Fruit fly (Drosophila melanogaster): ENCODE results near the gene APP-BP1.

Gene APP-BP1

dm6 chr3L:11102930-11103329 lies 4.7 kb downstream of the APP-BP1 start, which contains the start of gene Elo68alpha:
Elo68alpha (minus strand) TSS chr3L:11103030.
- TF ChIP-seq Sin3A (optimal IDR thresholded peaks at IDR 0.05) (no peak), Myc (optimal IDR thresholded peaks at IDR 0.05) (no peak), insv (optimal IDR thresholded peaks at IDR 0.05) (no peak), h (optimal IDR thresholded peaks at IDR 0.05) (no peak), ttk (optimal IDR thresholded peaks at IDR 0.05) (no peak), psq (optimal IDR thresholded peaks at IDR 0.05) (no peak)

- TF ChIP-seq Myc (optimal IDR thresholded peaks at IDR 0.05) (no peak), Sin3A (optimal IDR thresholded peaks at IDR 0.05) (no peak), psq (optimal IDR thresholded peaks at IDR 0.05) (no peak), insv (optimal IDR thresholded peaks at IDR 0.05) (no peak)
These were observed 5.6 kb downstream of the APP-BP1 start, which contains the start of gene CG32071 for dm6 chr3L:11103773-11104172. CG32071 (minus strand) TSS chr3L:11103873.

- TF ChIP-seq Myc (optimal IDR thresholded peaks at IDR 0.05) (no peak), Sin3A (optimal IDR thresholded peaks at IDR 0.05) (no peak), psq (optimal IDR thresholded peaks at IDR 0.05) (no peak), ttk (optimal IDR thresholded peaks at IDR 0.05) (no peak), h (optimal IDR thresholded peaks at IDR 0.05) (no peak), insv (optimal IDR thresholded peaks at IDR 0.05) (no peak)
These were observed 9.2 kb downstream of the APP-BP1 start, which contains the start of gene CG32073 for dm6 chr3L:11107432-11107831. CG32073 (minus strand) TSS chr3L:11107582.

- TF ChIP-seq Myc (optimal IDR thresholded peaks at IDR 0.05) (no peak), psq (optimal IDR thresholded peaks at IDR 0.05) (no peak), Sin3A (optimal IDR thresholded peaks at IDR 0.05) (no peak), ttk (optimal IDR thresholded peaks at IDR 0.05) (no peak), insv (optimal IDR thresholded peaks at IDR 0.05) (no peak), h (optimal IDR thresholded peaks at IDR 0.05) (no peak)
These were observed 9.7 kb downstream of the APP-BP1 start, which contains the start of gene CG12522 for dm6 chr3L:11107935-11108334. CG12522 (plus strand) TSS chr3L:11108235.

- TF ChIP-seq Myc (optimal IDR thresholded peaks at IDR 0.05) (no peak), h (optimal IDR thresholded peaks at IDR 0.05) (no peak), psq (optimal IDR thresholded peaks at IDR 0.05) (no peak), insv (optimal IDR thresholded peaks at IDR 0.05) (no peak), ttk (optimal IDR thresholded peaks at IDR 0.05) (no peak), Sin3A (optimal IDR thresholded peaks at IDR 0.05) (no peak)
These were observed 11.2 kb downstream of the APP-BP1 start, which contains the start of the genes CG34012 and emei for dm6 chr3L:11109454-11109853. CG34012 (minus strand) TSS chr3L:11109505. emei (plus strand) TSS chr3L:11109690.

- TF ChIP-seq Myc (optimal IDR thresholded peaks at IDR 0.05) = no peak
- TF ChIP-seq h (optimal IDR thresholded peaks at IDR 0.05) = no peak
- no peak for TF ChIP-seq insv (optimal IDR thresholded peaks at IDR 0.05)
- no peak for TF ChIP-seq ttk (optimal IDR thresholded peaks at IDR 0.05)
- TF ChIP-seq psq (optimal IDR thresholded peaks at IDR 0.05) = no peak
- TF ChIP-seq Sin3A (optimal IDR thresholded peaks at IDR 0.05) = no peak
These were observed 14.2 kb downstream of the APP-BP1 start for dm6 chr3L:11112427-11112826.

dm6 chr3L:11113198-11114197 lies 15.3 kb downstream of the APP-BP1 start, which contains the start of gene Sod1:
Sod1 (minus strand) TSS chr3L:11113740.
- TF ChIP-seq Sin3A (optimal IDR thresholded peaks at IDR 0.05) (no peak), insv (optimal IDR thresholded peaks at IDR 0.05) (no peak), Myc (optimal IDR thresholded peaks at IDR 0.05) (no peak), h (optimal IDR thresholded peaks at IDR 0.05) (no peak), psq (optimal IDR thresholded peaks at IDR 0.05) (no peak), ttk (optimal IDR thresholded peaks at IDR 0.05) (no peak)

- TF ChIP-seq psq (optimal IDR thresholded peaks at IDR 0.05) (no peak), insv (optimal IDR thresholded peaks at IDR 0.05) (no peak), h (optimal IDR thresholded peaks at IDR 0.05) (no peak), ttk (optimal IDR thresholded peaks at IDR 0.05) (no peak), Myc (optimal IDR thresholded peaks at IDR 0.05) (no peak), Sin3A (optimal IDR thresholded peaks at IDR 0.05) (no peak)
These were observed 19.5 kb downstream of the APP-BP1 start for dm6 chr3L:11117733-11118132.

dm6 chr3L:11118627-11119395 lies 20.6 kb downstream of the APP-BP1 start:
- TF ChIP-seq insv (optimal IDR thresholded peaks at IDR 0.05) (no peak), psq (optimal IDR thresholded peaks at IDR 0.05) (no peak), Myc (optimal IDR thresholded peaks at IDR 0.05) (no peak), ttk (optimal IDR thresholded peaks at IDR 0.05) (no peak), Sin3A (optimal IDR thresholded peaks at IDR 0.05) (no peak), h (optimal IDR thresholded peaks at IDR 0.05) (no peak)

dm6 chr3L:11119396-11119900 lies 21.2 kb downstream of the APP-BP1 start:
- TF ChIP-seq insv (optimal IDR thresholded peaks at IDR 0.05) = no peak
- no peak for TF ChIP-seq Sin3A (optimal IDR thresholded peaks at IDR 0.05)
- TF ChIP-seq ttk (optimal IDR thresholded peaks at IDR 0.05) = no peak
- no peak for TF ChIP-seq psq (optimal IDR thresholded peaks at IDR 0.05)
- no peak for TF ChIP-seq h (optimal IDR thresholded peaks at IDR 0.05)

- TF ChIP-seq psq (optimal IDR thresholded peaks at IDR 0.05) (no peak), insv (optimal IDR thresholded peaks at IDR 0.05) (no peak), Myc (optimal IDR thresholded peaks at IDR 0.05) (no peak), Sin3A (optimal IDR thresholded peaks at IDR 0.05) (no peak), ttk (optimal IDR thresholded peaks at IDR 0.05) (no peak), h (optimal IDR thresholded peaks at IDR 0.05) (no peak)
These were observed 21.7 kb downstream of the APP-BP1 start for dm6 chr3L:11119901-11120418.

All from Kc167 (cell line).